Worm (Caenorhabditis elegans) whole organism, L3 larva: ENCODE data around the gene gcy-33.

Experiments
- R02D3.7 ChIP-seq: fragments of 150-350 bp; optimal IDR thresholded peaks from 2 replicates; lab custom pipeline; 2014; ENCODE audit warnings: missing biosample characterization, missing genetic modification characterization
- ZK546.5 ChIP-seq: sonication (generic microtip); optimal IDR thresholded peaks from 2 replicates; lab custom pipeline; 2017; ENCODE audit warnings: missing biosample characterization, missing genetic modification characterization
- aly-2 ChIP-seq: fragments of 150-350 bp; optimal IDR thresholded peaks from 2 replicates; lab custom pipeline; 2014; ENCODE audit warnings: missing biosample characterization, missing genetic modification characterization
- ama-1 ChIP-seq: fragments of 150-350 bp; optimal IDR thresholded peaks from 2 replicates; lab custom pipeline; 2018
- ceh-16 ChIP-seq: sonication (generic microtip); optimal IDR thresholded peaks from 2 replicates; lab custom pipeline; 2017; ENCODE audit warnings: missing biosample characterization, missing genetic modification characterization
- ceh-28 ChIP-seq: fragments of 150-350 bp; optimal IDR thresholded peaks from 2 replicates; lab custom pipeline; 2014; ENCODE audit warnings: missing biosample characterization, missing genetic modification reagents, missing genetic modification characterization
- ceh-9 ChIP-seq: sonication (generic microtip); optimal IDR thresholded peaks from 2 replicates; lab custom pipeline; 2018; ENCODE audit warnings: missing biosample characterization, missing genetic modification characterization
- daf-12 ChIP-seq: fragments of 150-350 bp; optimal IDR thresholded peaks from 2 replicates; lab custom pipeline; 2014; ENCODE audit warnings: missing biosample characterization, missing genetic modification reagents, missing genetic modification characterization
- elt-1 ChIP-seq: fragments of 150-350 bp; optimal IDR thresholded peaks from 2 replicates; lab custom pipeline; 2014; ENCODE audit warnings: missing biosample characterization, missing genetic modification characterization
- elt-2 ChIP-seq: sonication (generic microtip); optimal IDR thresholded peaks from 2 replicates; lab custom pipeline; 2016; ENCODE audit warnings: missing genetic modification reagents, mild to moderate bottlenecking, missing genetic modification characterization, missing compliant biosample characterization
- elt-3 ChIP-seq, 3 experiments: fragments of 150-350 bp in 1 of 3; sonication (generic microtip) in 2 of 3; optimal IDR thresholded peaks; 2 replicates in 2 of 3; 4 replicates in 1 of 3; lab custom pipeline; 2014 to 2017; ENCODE audit warnings: missing biosample characterization in 3 of 3, missing genetic modification characterization in 3 of 3
- fkh-10 ChIP-seq: sonication (generic microtip); optimal IDR thresholded peaks from 2 replicates; lab custom pipeline; 2017; ENCODE audit warnings: missing biosample characterization, missing genetic modification reagents, missing genetic modification characterization
- fkh-2 ChIP-seq: fragments of 150-350 bp; optimal IDR thresholded peaks from 2 replicates; lab custom pipeline; 2014; ENCODE audit warnings: missing biosample characterization, missing genetic modification reagents, missing genetic modification characterization
- hmg-11 ChIP-seq: sonication (generic microtip); optimal IDR thresholded peaks from 2 replicates; lab custom pipeline; 2016; ENCODE audit warnings: missing genetic modification characterization, missing compliant biosample characterization
- jun-1 ChIP-seq: fragments of 150-350 bp; optimal IDR thresholded peaks from 2 replicates; lab custom pipeline; 2014; ENCODE audit warnings: missing biosample characterization, missing genetic modification reagents, missing genetic modification characterization
- lin-15B ChIP-seq: fragments of 150-350 bp; optimal IDR thresholded peaks from 2 replicates; lab custom pipeline; 2014; ENCODE audit warnings: missing biosample characterization, missing genetic modification characterization
- lin-39 ChIP-seq: fragments of 150-350 bp; optimal IDR thresholded peaks from 2 replicates; lab custom pipeline; 2018; ENCODE audit warnings: missing biosample characterization, missing genetic modification reagents, missing genetic modification characterization
- lsy-12 ChIP-seq: sonication (generic microtip); optimal IDR thresholded peaks from 2 replicates; lab custom pipeline; 2016; ENCODE audit warnings: mild to moderate bottlenecking, missing genetic modification characterization, missing compliant biosample characterization
- mdl-1 ChIP-seq: fragments of 150-350 bp; optimal IDR thresholded peaks from 2 replicates; lab custom pipeline; 2014; ENCODE audit warnings: missing biosample characterization, missing genetic modification characterization
- mml-1 ChIP-seq: fragments of 150-350 bp; sonication (generic microtip); optimal IDR thresholded peaks from 3 replicates; lab custom pipeline; 2014; ENCODE audit warnings: missing biosample characterization, missing genetic modification characterization
- nfya-1 ChIP-seq: sonication (generic microtip); optimal IDR thresholded peaks from 2 replicates; lab custom pipeline; 2017; ENCODE audit warnings: missing genetic modification characterization, mild to moderate bottlenecking, missing compliant biosample characterization, antibody characterized with exemption, moderate library complexity; ENCODE audit not compliant: insufficient read depth
- nhr-11 ChIP-seq: fragments of 150-350 bp; optimal IDR thresholded peaks from 2 replicates; lab custom pipeline; 2014; ENCODE audit warnings: missing biosample characterization, missing genetic modification characterization
- nhr-12 ChIP-seq: fragments of 150-350 bp; optimal IDR thresholded peaks from 2 replicates; lab custom pipeline; 2014; ENCODE audit warnings: missing biosample characterization, missing genetic modification characterization
- nhr-23 ChIP-seq: fragments of 150-350 bp; optimal IDR thresholded peaks from 2 replicates; lab custom pipeline; 2014; ENCODE audit warnings: missing biosample characterization, missing genetic modification reagents, missing genetic modification characterization
- nhr-25 ChIP-seq: sonication (generic microtip); optimal IDR thresholded peaks from 2 replicates; lab custom pipeline; 2017; ENCODE audit warnings: missing biosample characterization, missing genetic modification characterization
- nhr-28 ChIP-seq: fragments of 150-350 bp; optimal IDR thresholded peaks from 2 replicates; lab custom pipeline; 2014; ENCODE audit warnings: missing biosample characterization, missing genetic modification characterization
- nhr-67 ChIP-seq: fragments of 150-350 bp; optimal IDR thresholded peaks from 2 replicates; lab custom pipeline; 2014; ENCODE audit warnings: missing biosample characterization, missing genetic modification characterization
- nhr-76 ChIP-seq: fragments of 150-350 bp; sonication (generic microtip); optimal IDR thresholded peaks from 5 replicates; lab custom pipeline; 2014; ENCODE audit warnings: missing biosample characterization, missing genetic modification characterization
- pha-4 ChIP-seq: fragments of 150-350 bp; optimal IDR thresholded peaks from 2 replicates; lab custom pipeline; 2014; ENCODE audit warnings: missing biosample characterization, missing genetic modification reagents, missing genetic modification characterization
- pqm-1 ChIP-seq: fragments of 150-350 bp; optimal IDR thresholded peaks from 2 replicates; lab custom pipeline; 2017; ENCODE audit warnings: missing biosample characterization, missing genetic modification characterization, inconsistent platforms
- sea-2 ChIP-seq: fragments of 150-350 bp; sonication (generic microtip); optimal IDR thresholded peaks from 4 replicates; lab custom pipeline; 2014; ENCODE audit warnings: missing biosample characterization, missing genetic modification reagents, missing genetic modification characterization
- skn-1 ChIP-seq: fragments of 150-350 bp; optimal IDR thresholded peaks from 2 replicates; lab custom pipeline; 2014; ENCODE audit warnings: missing biosample characterization, missing genetic modification characterization
- snpc-4 ChIP-seq: fragments of 150-350 bp; optimal IDR thresholded peaks from 2 replicates; lab custom pipeline; 2014; ENCODE audit warnings: missing biosample characterization, missing genetic modification characterization
- tbx-2 ChIP-seq: sonication (generic microtip); optimal IDR thresholded peaks from 2 replicates; lab custom pipeline; 2016; ENCODE audit warnings: mild to moderate bottlenecking, missing genetic modification characterization, missing compliant biosample characterization
- unc-39 ChIP-seq: sonication (generic microtip); optimal IDR thresholded peaks from 4 replicates; lab custom pipeline; 2017; ENCODE audit warnings: missing biosample characterization, missing genetic modification characterization
- zag-1 ChIP-seq: fragments of 150-350 bp; optimal IDR thresholded peaks from 2 replicates; lab custom pipeline; 2014; ENCODE audit warnings: missing biosample characterization, missing genetic modification characterization
- ztf-11 ChIP-seq: fragments of 150-350 bp; optimal IDR thresholded peaks from 2 replicates; lab custom pipeline; 2014; ENCODE audit warnings: missing biosample characterization, missing genetic modification characterization
- ztf-4 ChIP-seq: fragments of 150-350 bp; optimal IDR thresholded peaks from 2 replicates; lab custom pipeline; 2014; ENCODE audit warnings: missing biosample characterization, missing genetic modification characterization

The gcy-33 gene

ce11 chrV:12039755-12040154 lies 38.2 kb upstream of the gcy-33 start:
- TF ChIP-seq nhr-23 (tag; lab: Kevin White, UChicago), result peak; percentile 40
- TF ChIP-seq nhr-76 (tag; lab: Kevin White, UChicago), result no peak

- no peak for TF ChIP-seq nhr-28 (tag; lab: Kevin White, UChicago)
- peak; percentile 3 for TF ChIP-seq snpc-4 (tag; lab: Kevin White, UChicago)
- TF ChIP-seq mml-1 (tag; lab: Kevin White, UChicago), result no peak
- peak; percentile 24 for TF ChIP-seq pha-4 (tag; lab: Kevin White, UChicago)
- TF ChIP-seq fkh-10, result no peak
- peak; percentile 77 for TF ChIP-seq lin-39 (tag; lab: Kevin White, UChicago)
- peak; percentile 48 for TF ChIP-seq nfya-1
- TF ChIP-seq nhr-25 (tag; lab: Kevin White, UChicago), result no peak
- TF ChIP-seq sea-2, result no peak
- no peak for TF ChIP-seq nhr-12
- no peak for TF ChIP-seq nhr-23 (tag; lab: Kevin White, UChicago)
- TF ChIP-seq ceh-28 (tag; lab: Kevin White, UChicago), result no peak
- no peak for TF ChIP-seq nhr-67 (tag; lab: Kevin White, UChicago)
- no peak for TF ChIP-seq ztf-11 (tag; lab: Kevin White, UChicago)
- no peak for TF ChIP-seq unc-39 (tag; lab: Kevin White, UChicago)
- no peak for TF ChIP-seq ceh-16
- TF ChIP-seq ama-1, result peak; percentile 80
- TF ChIP-seq lin-15B (tag; lab: Kevin White, UChicago), result peak; percentile 32
- no peak for TF ChIP-seq pqm-1 (tag; lab: Kevin White, UChicago)
- TF ChIP-seq, all 47 proteins: peak for 6
These were observed 37.2 kb upstream of the gcy-33 start for ce11 chrV:12038783-12039182.

ce11 chrV:12038317-12038716 lies 36.7 kb upstream of the gcy-33 start:
- TF ChIP-seq lin-15B (tag; lab: Kevin White, UChicago), result peak; percentile 15
- no peak for TF ChIP-seq tbx-2 (tag; lab: Kevin White, UChicago)
- TF ChIP-seq ceh-9, result no peak
- peak; percentile 1 for TF ChIP-seq snpc-4 (tag; lab: Kevin White, UChicago)
- peak; percentile 29 for TF ChIP-seq nfya-1
- TF ChIP-seq nhr-76 (tag; lab: Kevin White, UChicago), result no peak
- TF ChIP-seq fkh-2 (tag; lab: Kevin White, UChicago), result no peak
- no peak for TF ChIP-seq fkh-10
- TF ChIP-seq nhr-11 (tag; lab: Kevin White, UChicago), result no peak
- TF ChIP-seq zag-1 (tag; lab: Kevin White, UChicago), result no peak
- TF ChIP-seq lsy-12 (tag; lab: Kevin White, UChicago), result peak; percentile 34
- TF ChIP-seq elt-1 (tag; lab: Kevin White, UChicago), result no peak
- no peak for TF ChIP-seq nhr-28 (tag; lab: Kevin White, UChicago)
- no peak for TF ChIP-seq sea-2
- TF ChIP-seq pha-4 (tag; lab: Kevin White, UChicago), result no peak
- no peak for TF ChIP-seq daf-12 (tag; lab: Kevin White, UChicago)
- no peak for TF ChIP-seq nhr-67 (tag; lab: Kevin White, UChicago)

ce11 chrV:12037889-12038288 lies 36.3 kb upstream of the gcy-33 start:
- TF ChIP-seq ama-1, result peak; percentile 31
- TF ChIP-seq R02D3.7 (tag; lab: Kevin White, UChicago), result no peak

- TF ChIP-seq skn-1 (tag; lab: Kevin White, UChicago) (no peak), jun-1 (tag; lab: Kevin White, UChicago) (no peak), elt-2 (no peak), ztf-4 (no peak), R02D3.7 (tag; lab: Kevin White, UChicago) (no peak), nhr-67 (tag; lab: Kevin White, UChicago) (no peak), ZK546.5 (no peak), hmg-11 (no peak), elt-1 (tag; lab: Kevin White, UChicago) (no peak), elt-3 (tag; optimal IDR thresholded peaks at IDR 0.05; lab: Kevin White, UChicago) (no peak), nhr-11 (tag; lab: Kevin White, UChicago) (no peak), aly-2 (tag; lab: Kevin White, UChicago) (no peak), lsy-12 (tag; lab: Kevin White, UChicago) (no peak), mdl-1 (tag; lab: Kevin White, UChicago) (no peak)
These were observed 34.5 kb upstream of the gcy-33 start for ce11 chrV:12036129-12036528.
